Worm (Caenorhabditis elegans) whole organism, young adult: ENCODE measurements around the gene pkc-1.
A peak's percentile ranks its signal among the peaks of the same experiment; 100 is the strongest.

Experiments
- B0019.2 ChIP-seq: fragments of 200-800 bp; sonication (Bioruptor generic); conservative IDR thresholded peaks from 2 replicates; pipeline ENCODE4 v1.3.6; 2022; ENCODE audit warnings: missing genetic modification reagents, missing genetic modification characterization, missing compliant biosample characterization
- B0035.1 ChIP-seq: sonication (generic microtip); optimal IDR thresholded peaks from 2 replicates; lab custom pipeline; 2016; ENCODE audit warnings: missing genetic modification characterization, mild to moderate bottlenecking, missing compliant biosample characterization, missing genotype, missing genetic modification reagents
- B0336.3 ChIP-seq: fragments of 200-800 bp; sonication (Bioruptor generic); IDR thresholded peaks from 2 replicates; pipeline ENCODE4 v1.3.6; 2022; ENCODE audit warnings: missing genetic modification characterization, missing compliant biosample characterization
- C17E4.6 ChIP-seq: fragments of 200-800 bp; sonication (Bioruptor generic); IDR thresholded peaks from 2 replicates; pipeline ENCODE4 v1.3.6; 2022; ENCODE audit warnings: missing genetic modification reagents, missing genetic modification characterization, missing compliant biosample characterization
- F10E7.11 ChIP-seq: sonication (generic microtip); optimal IDR thresholded peaks from 2 replicates; lab custom pipeline; 2017; ENCODE audit warnings: mild to moderate bottlenecking, missing genetic modification characterization, moderate library complexity, missing compliant biosample characterization
- F49E8.2 ChIP-seq: sonication (generic microtip); optimal IDR thresholded peaks from 3 replicates; lab custom pipeline; 2017; ENCODE audit warnings: missing genetic modification characterization, mild to moderate bottlenecking, missing compliant biosample characterization, antibody characterized with exemption, moderate library complexity; ENCODE audit not compliant: insufficient read depth
- F55B11.4 ChIP-seq: sonication (generic microtip); optimal IDR thresholded peaks from 2 replicates; lab custom pipeline; 2016; ENCODE audit warnings: missing compliant biosample characterization, missing genetic modification characterization, borderline replicate concordance; ENCODE audit not compliant: insufficient read depth
- Y95B8A.8 ChIP-seq: fragments of 200-800 bp; sonication (Bioruptor generic); IDR thresholded peaks from 2 replicates; pipeline ENCODE4 v1.3.6; 2022; ENCODE audit warnings: missing genetic modification reagents, missing genetic modification characterization, missing compliant biosample characterization
- ZK185.1 ChIP-seq: sonication (generic microtip); optimal IDR thresholded peaks from 2 replicates; lab custom pipeline; 2016; ENCODE audit warnings: mild to moderate bottlenecking, missing genetic modification characterization, missing compliant biosample characterization; ENCODE audit not compliant: poor library complexity, severe bottlenecking
- aptf-3 ChIP-seq: fragments of 200-800 bp; sonication (Bioruptor generic); IDR thresholded peaks from 2 replicates; pipeline ENCODE4 v1.3.6; 2022; ENCODE audit warnings: missing genetic modification characterization, missing compliant biosample characterization
- athp-1 ChIP-seq: sonication (generic microtip); optimal IDR thresholded peaks from 2 replicates; lab custom pipeline; 2017; ENCODE audit warnings: mild to moderate bottlenecking, missing genetic modification characterization, missing compliant biosample characterization
- attf-3 ChIP-seq: fragments of 200-800 bp; sonication (Bioruptor generic); conservative IDR thresholded peaks from 2 replicates; pipeline ENCODE4 v1.3.6; 2022; ENCODE audit warnings: missing genetic modification reagents, missing genetic modification characterization, missing compliant biosample characterization
- attf-5 ChIP-seq: fragments of 200-800 bp; sonication (Bioruptor generic); optimal IDR thresholded peaks from 2 replicates; lab custom pipeline; 2018; ENCODE audit warnings: mild to moderate bottlenecking, missing genetic modification characterization, missing compliant biosample characterization
- bed-1 ChIP-seq: fragments of 200-800 bp; sonication (Bioruptor generic); IDR thresholded peaks from 2 replicates; pipeline ENCODE4 v1.3.6; 2022; ENCODE audit warnings: missing genetic modification reagents, missing genetic modification characterization, missing compliant biosample characterization
- ccch-3 ChIP-seq: fragments of 200-800 bp; sonication (Bioruptor generic); optimal IDR thresholded peaks from 2 replicates; lab custom pipeline; 2018; ENCODE audit warnings: mild to moderate bottlenecking, missing genetic modification characterization, missing compliant biosample characterization
- cebp-1 ChIP-seq, 2 experiments: fragments of 200-800 bp in 1 of 2; sonication (Bioruptor generic) in 1 of 2; sonication (generic microtip) in 1 of 2; IDR thresholded peaks in 1 of 2; optimal IDR thresholded peaks in 1 of 2; 2 replicates each; pipeline versions ENCODE4 v1.3.6 to Lab custom; 2017 to 2022; ENCODE audit warnings: missing compliant biosample characterization in 2 of 2, missing genetic modification characterization in 2 of 2, mild to moderate bottlenecking in 1 of 2, missing genetic modification reagents in 1 of 2, moderate library complexity in 1 of 2
- ceh-100 ChIP-seq: fragments of 200-800 bp; sonication (Bioruptor generic); IDR thresholded peaks from 2 replicates; pipeline ENCODE4 v1.3.6; 2022; ENCODE audit warnings: missing genetic modification reagents, missing genetic modification characterization, missing compliant biosample characterization
- ceh-40 ChIP-seq: fragments of 200-800 bp; sonication (Bioruptor generic); IDR thresholded peaks from 2 replicates; pipeline ENCODE4 v1.3.6; 2022; ENCODE audit warnings: missing genetic modification characterization, missing compliant biosample characterization
- ceh-79 ChIP-seq: sonication (generic microtip); optimal IDR thresholded peaks from 2 replicates; lab custom pipeline; 2017; ENCODE audit warnings: mild to moderate bottlenecking, missing genetic modification characterization, missing compliant biosample characterization
- dpl-1 ChIP-seq: fragments of 150-350 bp; optimal IDR thresholded peaks from 2 replicates; lab custom pipeline; 2014; ENCODE audit warnings: missing biosample characterization, missing genetic modification reagents, missing genetic modification characterization
- efl-1 ChIP-seq: fragments of 150-350 bp; optimal IDR thresholded peaks from 2 replicates; lab custom pipeline; 2014; ENCODE audit warnings: missing biosample characterization, missing genetic modification reagents, missing genetic modification characterization
- egl-44 ChIP-seq: fragments of 200-800 bp; sonication (Bioruptor generic); IDR thresholded peaks from 2 replicates; pipeline ENCODE4 v1.3.6; 2022; ENCODE audit warnings: missing genetic modification reagents, missing genetic modification characterization, missing compliant biosample characterization
- egrh-3 ChIP-seq: fragments of 200-800 bp; sonication (Bioruptor generic); IDR thresholded peaks from 2 replicates; pipeline ENCODE4 v1.3.6; 2022; ENCODE audit warnings: missing genetic modification reagents, missing genetic modification characterization, missing compliant biosample characterization
- ekl-4 ChIP-seq: fragments of 200-800 bp; sonication (Bioruptor generic); IDR thresholded peaks from 2 replicates; pipeline ENCODE4 v1.3.6; 2022; ENCODE audit warnings: missing genetic modification reagents, missing genetic modification characterization, missing compliant biosample characterization
- hmg-1.2 ChIP-seq: fragments of 200-800 bp; sonication (Bioruptor generic); IDR thresholded peaks from 2 replicates; pipeline ENCODE4 v1.3.6; 2022; ENCODE audit warnings: missing genetic modification reagents, missing genetic modification characterization, missing compliant biosample characterization
- hrde-1 ChIP-seq: sonication (generic microtip); optimal IDR thresholded peaks from 2 replicates; lab custom pipeline; 2016; ENCODE audit warnings: missing genetic modification characterization, mild to moderate bottlenecking, missing compliant biosample characterization, moderate library complexity, missing genotype, missing genetic modification reagents, borderline replicate concordance
- hsf-1 ChIP-seq: fragments of 200-800 bp; sonication (Bioruptor generic); IDR thresholded peaks from 2 replicates; pipeline ENCODE4 v1.3.6; 2022; ENCODE audit warnings: missing genetic modification reagents, missing genetic modification characterization, missing compliant biosample characterization
- lag-1 ChIP-seq: fragments of 200-800 bp; sonication (Bioruptor generic); IDR thresholded peaks from 2 replicates; pipeline ENCODE4 v1.3.6; 2022; ENCODE audit warnings: missing genetic modification reagents, missing genetic modification characterization, missing compliant biosample characterization
- lin-35 ChIP-seq, 3 experiments: fragments of 150-350 bp in 2 of 3; sonication (generic microtip) in 1 of 3; optimal IDR thresholded peaks; 2 replicates each; lab custom pipeline; 2014 to 2018; ENCODE audit warnings: missing biosample characterization in 3 of 3, missing genetic modification characterization in 3 of 3, missing genetic modification reagents in 3 of 3
- lir-1 ChIP-seq: fragments of 200-800 bp; sonication (Bioruptor generic); conservative IDR thresholded peaks from 2 replicates; pipeline ENCODE4 v1.3.6; 2022; ENCODE audit warnings: missing genetic modification reagents, missing genetic modification characterization, missing compliant biosample characterization
- lsl-1 ChIP-seq: fragments of 200-800 bp; sonication (Bioruptor generic); optimal IDR thresholded peaks from 2 replicates; lab custom pipeline; 2018; ENCODE audit warnings: mild to moderate bottlenecking, missing genetic modification characterization, moderate library complexity, missing compliant biosample characterization
- madf-6 ChIP-seq: fragments of 200-800 bp; sonication (Bioruptor generic); IDR thresholded peaks from 2 replicates; pipeline ENCODE4 v1.3.6; 2022; ENCODE audit warnings: missing genetic modification reagents, missing genetic modification characterization, missing compliant biosample characterization
- madf-8 ChIP-seq: fragments of 200-800 bp; sonication (Bioruptor generic); conservative IDR thresholded peaks from 2 replicates; pipeline ENCODE4 v1.3.6; 2022; ENCODE audit warnings: missing genetic modification reagents, missing genetic modification characterization, missing compliant biosample characterization
- mxl-1 ChIP-seq: sonication (generic microtip); optimal IDR thresholded peaks from 2 replicates; lab custom pipeline; 2016; ENCODE audit warnings: missing genetic modification characterization, missing compliant biosample characterization
- nfya-2 ChIP-seq: fragments of 200-800 bp; sonication (Bioruptor generic); IDR thresholded peaks from 2 replicates; pipeline ENCODE4 v1.3.6; 2022; ENCODE audit warnings: missing genetic modification reagents, missing genetic modification characterization, missing compliant biosample characterization
- nfyb-1 ChIP-seq: fragments of 200-800 bp; sonication (Bioruptor generic); IDR thresholded peaks from 2 replicates; pipeline ENCODE4 v1.3.6; 2022; ENCODE audit warnings: missing genetic modification reagents, missing genetic modification characterization, missing compliant biosample characterization
- nhr-179 ChIP-seq: sonication (generic microtip); optimal IDR thresholded peaks from 2 replicates; lab custom pipeline; 2016; ENCODE audit warnings: mild to moderate bottlenecking, missing genetic modification characterization, missing compliant biosample characterization
- nhr-27 ChIP-seq: fragments of 200-800 bp; sonication (Bioruptor generic); optimal IDR thresholded peaks from 2 replicates; lab custom pipeline; 2018; ENCODE audit warnings: mild to moderate bottlenecking, missing genetic modification characterization, moderate library complexity, missing compliant biosample characterization
- rcor-1 ChIP-seq: fragments of 200-800 bp; sonication (Bioruptor generic); IDR thresholded peaks from 2 replicates; pipeline ENCODE4 v1.3.6; 2022; ENCODE audit warnings: missing genetic modification reagents, missing genetic modification characterization, missing compliant biosample characterization
- rpc-1 ChIP-seq, 2 experiments: fragments of 150-350 bp in 1 of 2; sonication (generic microtip) in 1 of 2; optimal IDR thresholded peaks; 2 replicates each; lab custom pipeline; 2014 to 2018; ENCODE audit warnings: missing biosample characterization in 1 of 2, missing genetic modification characterization in 1 of 2, missing genetic modification reagents in 1 of 2, missing genotype in 1 of 2
- sdz-38 ChIP-seq: sonication (generic microtip); optimal IDR thresholded peaks from 2 replicates; lab custom pipeline; 2016; ENCODE audit warnings: missing genotype, missing genetic modification characterization, missing compliant biosample characterization
- sptf-2 ChIP-seq: fragments of 200-800 bp; sonication (Bioruptor generic); optimal IDR thresholded peaks from 2 replicates; lab custom pipeline; 2018; ENCODE audit warnings: mild to moderate bottlenecking, missing genetic modification characterization, missing compliant biosample characterization
- unc-130 ChIP-seq: sonication (generic microtip); optimal IDR thresholded peaks from 2 replicates; lab custom pipeline; 2016; ENCODE audit warnings: missing genetic modification reagents, missing genetic modification characterization, missing compliant biosample characterization
- ztf-18 ChIP-seq: sonication (generic microtip); optimal IDR thresholded peaks from 2 replicates; lab custom pipeline; 2016; ENCODE audit warnings: missing genotype, mild to moderate bottlenecking, missing genetic modification characterization, missing compliant biosample characterization
- ztf-22 ChIP-seq: fragments of 200-800 bp; sonication (Bioruptor generic); optimal IDR thresholded peaks from 2 replicates; lab custom pipeline; 2018; ENCODE audit warnings: mild to moderate bottlenecking, missing genetic modification characterization, moderate library complexity, missing compliant biosample characterization

pkc-1 gene

ce11 chrV:11979673-11980561 is 52.0 kb downstream of the pkc-1 start, which contains the start of gene snr-4:
TSS of gene snr-4 (minus strand) at chrV:11979723.
- TF ChIP-seq ekl-4 (GFP tag; lab: Robert Waterston, UW) (peak; percentile 97), nhr-27 (tag; lab: Kevin White, UChicago) (no peak), hsf-1 (GFP tag; lab: Robert Waterston, UW) (peak; percentile 53), madf-6 (peak; percentile 88), bed-1 (GFP tag; lab: Robert Waterston, UW) (no peak), egrh-3 (GFP tag; lab: Robert Waterston, UW) (peak; percentile 53; the same call in 1 of the 2 replicates), ceh-40 (GFP tag; lab: Robert Waterston, UW) (0 out of 2 replicates have a peak, but pooled peaks have one; percentile 27), lag-1 (GFP tag; lab: Robert Waterston, UW) (no peak), B0336.3 (GFP tag; lab: Robert Waterston, UW) (peak; percentile 97), hmg-1.2 (GFP tag; lab: Robert Waterston, UW) (peak; percentile 97), aptf-3 (GFP tag; lab: Robert Waterston, UW) (0 out of 2 replicates have a peak, but pooled peaks have one; percentile 6), cebp-1 (GFP tag; IDR thresholded peaks at IDR 0.05; lab: Robert Waterston, UW) (no peak), cebp-1 (tag; optimal IDR thresholded peaks at IDR 0.05; lab: Kevin White, UChicago) (peak; percentile 86), sdz-38 (tag; lab: Kevin White, UChicago) (no peak), lsl-1 (GFP tag; lab: Kevin White, UChicago) (peak; percentile 81), egl-44 (GFP tag; lab: Robert Waterston, UW) (peak; percentile 74; the same call in 1 of the 2 replicates), rcor-1 (peak; percentile 95), attf-5 (GFP tag; lab: Kevin White, UChicago) (peak; percentile 88), C17E4.6 (peak; percentile 97), unc-130 (GFP tag; lab: Kevin White, UChicago) (peak; percentile 72), dpl-1 (GFP tag; lab: Kevin White, UChicago) (peak; percentile 44), F55B11.4 (tag; lab: Kevin White, UChicago) (no peak), F49E8.2 (tag; lab: Kevin White, UChicago) (peak; percentile 93), B0019.2 (GFP tag; lab: Robert Waterston, UW) (peak; percentile 56; the same call in 1 of the 2 replicates), nfyb-1 (GFP tag; lab: Robert Waterston, UW) (peak; percentile 97), lir-1 (GFP tag; lab: Robert Waterston, UW) (peak; percentile 79), ZK185.1 (tag; lab: Kevin White, UChicago) (peak; percentile 73), hrde-1 (peak; percentile 86), F10E7.11 (tag; lab: Kevin White, UChicago) (peak; percentile 7), mxl-1 (tag; lab: Kevin White, UChicago) (no peak), ceh-79 (tag; lab: Kevin White, UChicago) (no peak), lin-35 (GFP tag; optimal IDR thresholded peaks at IDR 0.05; lab: Kevin White, UChicago) (peak in 2 of 3 experiments; percentile 65 to 79), athp-1 (tag; lab: Kevin White, UChicago) (peak; percentile 67), ztf-18 (tag; lab: Kevin White, UChicago) (peak; percentile 79), ccch-3 (no peak), rpc-1 (optimal IDR thresholded peaks at IDR 0.05; lab: Kevin White, UChicago) (no peak), rpc-1 (tag; optimal IDR thresholded peaks at IDR 0.05; lab: Kevin White, UChicago) (peak; percentile 11), madf-8 (GFP tag; lab: Robert Waterston, UW) (peak; percentile 65), nfya-2 (GFP tag; lab: Robert Waterston, UW) (peak; percentile 49; the same call in 1 of the 2 replicates), efl-1 (GFP tag; lab: Kevin White, UChicago) (peak; percentile 55), B0035.1 (tag; lab: Kevin White, UChicago) (peak; percentile 72), ztf-22 (no peak), nhr-179 (no peak), Y95B8A.8 (GFP tag; lab: Robert Waterston, UW) (no peak), ceh-100 (GFP tag; lab: Robert Waterston, UW) (peak; percentile 85), attf-3 (GFP tag; lab: Robert Waterston, UW) (peak; percentile 83), sptf-2 (GFP tag; lab: Kevin White, UChicago) (no peak)
